Fruit fly (Drosophila melanogaster): ENCODE measurements around the gene CG13887.

Gene CG13887

DNA sequence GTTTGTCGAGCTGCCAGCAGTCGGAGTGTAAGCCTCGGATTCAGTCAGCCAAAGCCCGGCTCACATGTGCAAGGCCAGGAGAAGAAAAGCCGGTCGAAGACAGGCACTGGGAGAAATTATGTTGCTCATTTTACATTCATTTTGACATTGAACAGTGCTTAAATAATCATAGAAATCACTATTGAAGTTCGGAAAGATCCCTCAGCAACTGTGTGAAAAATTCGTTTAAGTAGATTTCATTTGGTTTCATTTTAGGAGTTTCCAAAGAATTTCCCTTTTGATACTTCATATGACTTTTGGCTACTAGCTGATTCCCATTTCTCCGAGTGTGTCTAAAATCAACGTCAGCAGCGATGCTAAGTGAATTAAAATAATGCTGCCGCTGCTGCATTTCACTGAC lies 13.2 kb upstream of the CG13887 start (continued):
- TF ChIP-seq btn (GFP tag; optimal IDR thresholded peaks at IDR 0.05) (peak; percentile 50), crp (GFP tag; optimal IDR thresholded peaks at IDR 0.05) (no peak), CG7786 (GFP tag; optimal IDR thresholded peaks at IDR 0.05) (no peak), CG2889 (GFP tag; IDR thresholded peaks at IDR 0.05) (no peak), pum (GFP tag; optimal IDR thresholded peaks at IDR 0.05) (no peak), Rx (GFP tag; IDR thresholded peaks at IDR 0.05) (0 out of 2 replicates have a peak, but pooled peaks have one; percentile 16), CG8924 (tag; optimal IDR thresholded peaks at IDR 0.05) (peak; percentile 3), CG32772 (GFP tag; IDR thresholded peaks at IDR 0.05) (no peak), MBD-R2 (GFP tag; IDR thresholded peaks at IDR 0.05) (no peak), Fer2 (tag; optimal IDR thresholded peaks at IDR 0.05) (no peak), CG6689 (GFP tag; IDR thresholded peaks at IDR 0.05) (0 out of 2 replicates have a peak, but pooled peaks have one; percentile 25), Mes4 (GFP tag; optimal IDR thresholded peaks at IDR 0.05) (no peak), tx (GFP tag; optimal IDR thresholded peaks at IDR 0.05) (no peak), Optix (GFP tag; IDR thresholded peaks at IDR 0.05) (no peak), CG17361 (GFP tag; IDR thresholded peaks at IDR 0.05) (peak; percentile 56; the same call in 2 of the 3 replicates), zfh1 (GFP tag; IDR thresholded peaks at IDR 0.05) (0 out of 3 replicates have a peak, but pooled peaks have one; percentile 17), MTF-1 (GFP tag; optimal IDR thresholded peaks at IDR 0.05; ENCODE audit: borderline replicate concordance) (no peak), CG4617 (GFP tag; optimal IDR thresholded peaks at IDR 0.05; ENCODE audit: borderline replicate concordance) (no peak), ci (GFP tag; IDR thresholded peaks at IDR 0.05) (peak; percentile 53; the same call in 2 of the 3 replicates), phol (tag; optimal IDR thresholded peaks at IDR 0.05) (peak; percentile 55), wor (GFP tag; IDR thresholded peaks at IDR 0.05) (no peak), CG13894 (tag; optimal IDR thresholded peaks at IDR 0.05) (no peak), CG12769 (tag; optimal IDR thresholded peaks at IDR 0.05) (no peak), prd (optimal IDR thresholded peaks at IDR 0.05) (no peak), prd (GFP tag; IDR thresholded peaks at IDR 0.05) (peak; percentile 39; the same call in 1 of the 3 replicates), unc-4 (GFP tag; IDR thresholded peaks at IDR 0.05; ENCODE audit: partially characterized antibody) (no peak), Antp (GFP tag; optimal IDR thresholded peaks at IDR 0.05) (peak; percentile 19), CG4360 (GFP tag; IDR thresholded peaks at IDR 0.05) (no peak), pho (GFP tag; optimal IDR thresholded peaks at IDR 0.05) (no peak), Sry-δ (GFP tag; optimal IDR thresholded peaks at IDR 0.05) (no peak), abd-A (tag; optimal IDR thresholded peaks at IDR 0.05) (no peak), Lim3 (GFP tag; IDR thresholded peaks at IDR 0.05) (no peak), tap (tag; optimal IDR thresholded peaks at IDR 0.05) (peak; percentile 43), BEAF-32 (GFP tag; optimal IDR thresholded peaks at IDR 0.05) (no peak), gcm2 (GFP tag; optimal IDR thresholded peaks at IDR 0.05) (no peak), eyg (GFP tag; optimal IDR thresholded peaks at IDR 0.05) (no peak), CG15514 (GFP tag; optimal IDR thresholded peaks at IDR 0.05) (no peak), Trl (optimal IDR thresholded peaks at IDR 0.05) (no peak), Trl (GFP tag; optimal IDR thresholded peaks at IDR 0.05) (no peak), NK7.1 (GFP tag; optimal IDR thresholded peaks at IDR 0.05) (no peak), CG4424 (GFP tag; optimal IDR thresholded peaks at IDR 0.05) (peak; percentile 39), Oli (tag; optimal IDR thresholded peaks at IDR 0.05) (peak; percentile 57), Abd-B (GFP tag; optimal IDR thresholded peaks at IDR 0.05) (no peak), caup (GFP tag; optimal IDR thresholded peaks at IDR 0.05; ENCODE audit: severe bottlenecking) (no peak), CG9932 (GFP tag; IDR thresholded peaks at IDR 0.05) (no peak), CG18011 (GFP tag; optimal IDR thresholded peaks at IDR 0.05) (no peak), BtbVII (GFP tag; optimal IDR thresholded peaks at IDR 0.05) (no peak), CG13624 (GFP tag; optimal IDR thresholded peaks at IDR 0.05) (no peak), bab2 (GFP tag; optimal IDR thresholded peaks at IDR 0.05) (peak; percentile 9), Doc2 (GFP tag; IDR thresholded peaks at IDR 0.05) (no peak), crc (GFP tag; optimal IDR thresholded peaks at IDR 0.05) (no peak), CG17186 (GFP tag; optimal IDR thresholded peaks at IDR 0.05) (peak; percentile 5)
